Worm (Caenorhabditis elegans): ENCODE data around the gene srh-298.

The srh-298 gene

ce11 chrV:17818567-17818966 is at the start of gene srh-298:
TSS of gene srh-298 (plus strand) at chrV:17818867.
- TF ChIP-seq unc-62 (GFP tag; optimal IDR thresholded peaks at IDR 0.05) = no peak

DNA sequence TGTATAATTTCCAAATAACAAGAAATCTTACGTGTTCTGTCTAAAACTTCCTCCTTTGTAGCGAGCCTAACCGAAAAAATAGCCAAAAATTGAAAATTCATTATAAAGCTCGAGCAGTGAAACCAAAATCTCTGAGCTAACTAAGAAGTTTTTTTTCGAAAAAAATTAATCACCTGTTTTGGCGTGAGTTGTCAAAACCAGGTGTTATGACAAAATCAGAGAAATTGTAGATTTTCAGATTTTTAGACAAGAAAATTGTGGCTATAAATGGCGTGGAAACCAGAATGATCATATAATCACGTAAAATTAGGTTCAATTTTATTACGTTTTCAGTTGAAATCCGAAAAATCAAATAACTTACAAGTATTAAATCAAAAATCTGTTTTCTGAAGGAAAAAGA is 45.6 kb upstream of the srh-298 start, which contains the start of gene sre-21:
sre-21 (minus strand) TSS at position 101 of the 400 bp plus-strand sequence.
- no peak for TF ChIP-seq unc-62 (GFP tag; optimal IDR thresholded peaks at IDR 0.05)

- TF ChIP-seq unc-62 (GFP tag; optimal IDR thresholded peaks at IDR 0.05) = no peak
Measured at ce11 chrV:17777127-17777526, 41.5 kb upstream of the srh-298 start, which contains the start of gene ddo-1. TSS of gene ddo-1 (minus strand) at chrV:17777227.

DNA sequence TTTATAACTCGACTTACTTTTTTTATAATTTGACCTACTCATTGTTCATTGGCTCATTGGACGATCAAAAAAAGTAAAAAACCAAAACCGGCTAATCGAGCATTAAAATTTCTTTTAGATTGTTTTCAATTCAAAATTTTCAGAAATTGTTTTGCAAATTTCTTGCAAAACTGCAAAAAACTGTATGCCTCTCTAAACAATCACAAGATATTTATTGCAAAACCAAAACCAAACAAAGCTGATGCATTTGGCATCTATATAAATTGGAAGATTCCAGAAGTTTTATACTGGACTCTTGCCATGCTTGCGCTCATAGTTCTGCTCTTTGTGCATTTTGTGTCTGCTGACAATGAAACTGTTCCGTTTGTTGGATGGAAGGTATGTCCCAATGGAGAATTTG is 41.0 kb upstream of the srh-298 start, which contains the start of gene C47A10.12:
C47A10.12 (plus strand) TSS at position 301 of the 400 bp plus-strand sequence.
- no peak for TF ChIP-seq unc-62 (GFP tag; optimal IDR thresholded peaks at IDR 0.05)

- TF ChIP-seq unc-62 (GFP tag; optimal IDR thresholded peaks at IDR 0.05) = no peak
Measured at ce11 chrV:17780285-17780684, 38.4 kb upstream of the srh-298 start.

ce11 chrV:17783542-17783941 is 35.1 kb upstream of the srh-298 start, which contains the start of gene srab-12:
TSS of gene srab-12 (minus strand) at chrV:17783642.
- TF ChIP-seq unc-62 (GFP tag; optimal IDR thresholded peaks at IDR 0.05) = no peak

DNA sequence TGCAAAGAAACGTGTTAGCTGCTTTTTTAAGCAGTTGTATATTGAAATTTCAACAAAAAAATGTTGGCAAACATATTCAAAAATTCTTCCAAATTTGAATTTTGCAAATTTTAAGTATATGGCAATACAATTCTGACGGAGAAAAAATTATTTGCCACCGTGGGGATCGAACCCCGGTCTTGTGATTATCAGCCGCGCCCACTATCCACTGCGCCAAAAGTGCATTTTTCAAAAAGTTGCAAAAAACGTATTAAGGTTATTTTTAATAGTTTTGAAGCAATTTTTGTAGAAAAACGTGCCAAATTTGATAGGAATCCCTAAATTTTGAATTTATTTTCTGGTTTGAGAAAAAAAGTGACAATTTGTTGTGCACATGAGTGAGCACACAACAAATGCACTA is 34.3 kb upstream of the srh-298 start:
- no peak for TF ChIP-seq unc-62 (GFP tag; optimal IDR thresholded peaks at IDR 0.05)

DNA sequence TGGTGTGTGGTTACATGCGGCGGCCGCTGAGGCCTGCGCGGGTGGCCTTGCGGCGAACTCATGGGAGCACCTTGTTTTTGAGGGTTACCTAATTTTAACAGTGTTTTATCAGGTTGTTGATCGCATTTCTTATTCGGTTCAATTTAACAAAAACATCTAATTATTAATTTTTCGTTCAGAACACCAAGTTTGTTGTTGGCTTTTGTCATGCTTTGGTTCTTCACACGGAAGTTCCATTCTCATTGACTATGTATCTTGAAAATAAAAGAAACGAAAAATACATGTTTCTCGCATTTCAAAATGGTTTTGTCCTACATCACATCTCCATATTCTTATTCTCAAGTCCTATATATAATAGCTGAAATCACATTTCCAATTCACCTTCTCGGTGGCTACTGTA is 28.5 kb upstream of the srh-298 start, which contains the start of gene srh-290:
srh-290 (plus strand) TSS at position 301 of the 400 bp plus-strand sequence.
- TF ChIP-seq unc-62 (GFP tag; optimal IDR thresholded peaks at IDR 0.05) = no peak

ce11 chrV:17793986-17794385 is 24.7 kb upstream of the srh-298 start, which contains the start of gene srh-289:
TSS of gene srh-289 (minus strand) at chrV:17794086.
- TF ChIP-seq unc-62 (GFP tag; optimal IDR thresholded peaks at IDR 0.05) = no peak

DNA sequence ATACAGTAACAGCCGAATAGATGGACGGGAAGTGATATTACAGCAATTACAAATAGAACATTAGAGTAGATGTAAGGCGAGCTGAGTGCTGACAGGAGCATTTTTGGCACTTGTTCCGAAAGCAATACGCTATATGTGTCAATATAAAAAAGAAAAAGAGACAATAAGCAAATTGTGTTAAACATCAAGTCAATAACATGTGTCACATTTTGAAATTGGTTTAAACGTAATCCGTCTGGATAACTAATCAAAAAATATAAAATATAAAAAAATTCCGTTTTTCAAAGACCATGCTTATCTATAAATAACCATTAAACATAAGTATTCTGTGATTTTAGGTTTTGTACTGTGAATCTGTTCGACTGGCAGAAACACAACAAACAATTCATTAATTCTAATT is 23.0 kb upstream of the srh-298 start, which contains the start of gene srh-288:
srh-288 (minus strand) TSS at position 101 of the 400 bp plus-strand sequence.
- no peak for TF ChIP-seq unc-62 (GFP tag; optimal IDR thresholded peaks at IDR 0.05)

ce11 chrV:17798789-17799188 is 19.9 kb upstream of the srh-298 start, which contains the start of gene srx-18:
TSS of gene srx-18 (minus strand) at chrV:17798889.
- no peak for TF ChIP-seq unc-62 (GFP tag; optimal IDR thresholded peaks at IDR 0.05)

- TF ChIP-seq unc-62 (GFP tag; optimal IDR thresholded peaks at IDR 0.05) = no peak
Measured at ce11 chrV:17800538-17800937, 18.1 kb upstream of the srh-298 start, which contains the start of gene srh-287. TSS of gene srh-287 (plus strand) at chrV:17800838.

DNA sequence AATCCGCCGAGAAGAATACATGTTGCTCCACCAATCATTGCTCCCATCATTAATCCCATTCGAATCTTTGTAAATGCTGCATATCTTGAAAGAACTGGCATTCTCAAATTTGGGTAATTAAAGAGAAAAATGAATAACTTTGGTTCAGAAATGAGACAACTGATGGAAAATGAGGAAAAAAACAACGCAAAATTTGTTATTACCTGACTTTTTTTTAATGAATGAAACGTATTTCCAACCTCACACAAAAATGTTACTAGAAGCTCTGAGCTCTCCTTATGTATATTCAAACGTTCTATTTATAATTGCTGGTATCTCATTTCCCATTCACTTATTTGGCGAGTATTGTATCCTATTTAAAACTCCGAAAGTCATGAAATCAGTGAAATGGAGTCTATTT is 16.1 kb upstream of the srh-298 start, which contains the start of the genes Y94A7B.11 and srh-292:
Y94A7B.11 (minus strand) TSS at position 101 of the 400 bp plus-strand sequence.
srh-292 (plus strand) TSS at position 251 of the 400 bp plus-strand sequence.
- TF ChIP-seq unc-62 (GFP tag; optimal IDR thresholded peaks at IDR 0.05) = no peak

DNA sequence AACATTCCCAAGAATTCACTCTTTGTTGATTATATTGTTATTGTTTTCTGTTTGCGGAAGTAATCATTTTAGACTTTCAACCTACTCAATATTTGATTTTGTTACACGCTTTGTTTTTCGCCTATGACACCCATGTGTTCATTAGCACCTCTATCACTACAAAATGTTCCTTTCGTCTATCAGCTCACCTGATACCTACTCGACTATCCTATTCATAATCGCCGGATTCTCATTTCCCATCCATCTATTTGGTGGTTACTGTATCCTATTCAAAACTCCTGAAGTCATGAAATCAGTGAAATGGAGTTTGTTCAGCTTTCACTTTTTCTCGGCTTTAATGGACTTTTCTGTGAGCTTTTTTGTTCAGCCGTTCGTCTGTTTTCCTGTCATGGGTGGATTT is 13.3 kb upstream of the srh-298 start, which contains the start of gene srh-291:
srh-291 (plus strand) TSS at position 301 of the 400 bp plus-strand sequence.
- TF ChIP-seq unc-62 (GFP tag; optimal IDR thresholded peaks at IDR 0.05) = no peak

- TF ChIP-seq unc-62 (GFP tag; optimal IDR thresholded peaks at IDR 0.05) = no peak
Measured at ce11 chrV:17810053-17810452, 8.6 kb upstream of the srh-298 start, which contains the start of gene srh-296. TSS of gene srh-296 (plus strand) at chrV:17810353.

- TF ChIP-seq unc-62 (GFP tag; optimal IDR thresholded peaks at IDR 0.05) = no peak
Measured at ce11 chrV:17812127-17812526, 6.5 kb upstream of the srh-298 start.

ce11 chrV:17819704-17820103 is 1.0 kb downstream of the srh-298 start:
- TF ChIP-seq unc-62 (GFP tag; optimal IDR thresholded peaks at IDR 0.05) = no peak

Data from whole organism, dauer.